Worm (Caenorhabditis elegans) whole organism, L1 larva: ENCODE data around the gene C07A12.18.

ENCODE experiments used
- C16A3.4 ChIP-seq: fragments of 150-350 bp; optimal IDR thresholded peaks from 2 replicates; lab custom pipeline; 2014; ENCODE audit warnings: missing biosample characterization, missing genetic modification characterization
- F16B12.6 ChIP-seq: fragments of 150-350 bp; optimal IDR thresholded peaks from 2 replicates; lab custom pipeline; 2014; ENCODE audit warnings: missing biosample characterization, missing genetic modification characterization
- Y116A8C.19 ChIP-seq: sonication (generic microtip); optimal IDR thresholded peaks from 2 replicates; lab custom pipeline; 2016; ENCODE audit warnings: missing compliant biosample characterization, missing genetic modification characterization, borderline replicate concordance
- aha-1 ChIP-seq: fragments of 150-350 bp; optimal IDR thresholded peaks from 2 replicates; lab custom pipeline; 2014; ENCODE audit warnings: missing biosample characterization, missing genetic modification characterization
- alr-1 ChIP-seq: fragments of 200-800 bp; sonication (Bioruptor generic); optimal IDR thresholded peaks from 2 replicates; lab custom pipeline; 2018; ENCODE audit warnings: borderline replicate concordance, mild to moderate bottlenecking, missing genetic modification characterization, missing compliant biosample characterization
- aly-2 ChIP-seq: fragments of 150-350 bp; optimal IDR thresholded peaks from 2 replicates; lab custom pipeline; 2014; ENCODE audit warnings: missing biosample characterization, missing genetic modification characterization
- blmp-1 ChIP-seq: fragments of 150-350 bp; optimal IDR thresholded peaks from 2 replicates; lab custom pipeline; 2014; ENCODE audit warnings: missing biosample characterization, missing genetic modification characterization
- ceh-63 ChIP-seq: fragments of 200-800 bp; sonication (Bioruptor generic); optimal IDR thresholded peaks from 2 replicates; lab custom pipeline; 2018; ENCODE audit warnings: mild to moderate bottlenecking, missing genetic modification characterization, missing compliant biosample characterization
- ceh-82 ChIP-seq, 3 experiments: fragments of 150-350 bp in 1 of 3; sonication (generic microtip) in 2 of 3; optimal IDR thresholded peaks; 2 replicates each; lab custom pipeline; 2014 to 2017; ENCODE audit warnings: missing biosample characterization in 3 of 3, missing genetic modification characterization in 3 of 3
- ceh-90 ChIP-seq: sonication (generic microtip); optimal IDR thresholded peaks from 2 replicates; lab custom pipeline; 2016; ENCODE audit warnings: missing genetic modification characterization, missing compliant biosample characterization
- ces-1 ChIP-seq: fragments of 150-350 bp; optimal IDR thresholded peaks from 2 replicates; lab custom pipeline; 2014; ENCODE audit warnings: missing biosample characterization, missing genetic modification reagents, missing genetic modification characterization
- dsc-1 ChIP-seq: sonication (generic microtip); optimal IDR thresholded peaks from 2 replicates; lab custom pipeline; 2016; ENCODE audit warnings: mild to moderate bottlenecking, missing genetic modification characterization, missing compliant biosample characterization
- egl-13 ChIP-seq: sonication (generic microtip); optimal IDR thresholded peaks from 2 replicates; lab custom pipeline; 2016; ENCODE audit warnings: missing genotype, missing genetic modification reagents, missing genetic modification characterization, missing compliant biosample characterization
- egl-27 ChIP-seq, 2 experiments: fragments of 150-350 bp in 1 of 2; sonication (generic microtip); optimal IDR thresholded peaks; 3 replicates each; lab custom pipeline; 2017 to 2018; ENCODE audit warnings: missing biosample characterization in 2 of 2, missing genetic modification characterization in 2 of 2, missing genetic modification reagents in 2 of 2
- ets-5 ChIP-seq: fragments of 200-800 bp; sonication (Bioruptor generic); IDR thresholded peaks from 2 replicates; pipeline ENCODE4 v1.3.6; 2022; ENCODE audit warnings: missing genetic modification characterization, missing compliant biosample characterization
- fkh-10 ChIP-seq: sonication (generic microtip); optimal IDR thresholded peaks from 2 replicates; lab custom pipeline; 2017; ENCODE audit warnings: missing biosample characterization, missing genetic modification reagents, missing genetic modification characterization
- hpl-2 ChIP-seq: fragments of 150-350 bp; optimal IDR thresholded peaks from 2 replicates; lab custom pipeline; 2014; ENCODE audit warnings: missing biosample characterization, missing genetic modification reagents, missing genetic modification characterization
- irx-1 ChIP-seq: sonication (generic microtip); optimal IDR thresholded peaks from 2 replicates; lab custom pipeline; 2016; ENCODE audit warnings: missing genetic modification characterization, missing compliant biosample characterization
- isw-1 ChIP-seq: fragments of 200-800 bp; sonication (Bioruptor generic); IDR thresholded peaks from 2 replicates; pipeline ENCODE4 v1.3.6; 2022; ENCODE audit warnings: missing genetic modification characterization, missing compliant biosample characterization
- lin-13 ChIP-seq: fragments of 150-350 bp; optimal IDR thresholded peaks from 2 replicates; lab custom pipeline; 2014; ENCODE audit warnings: missing biosample characterization, missing genetic modification reagents, missing genetic modification characterization
- lin-14 ChIP-seq: fragments of 200-800 bp; sonication (Bioruptor generic); optimal IDR thresholded peaks from 2 replicates; lab custom pipeline; 2018; ENCODE audit warnings: mild to moderate bottlenecking, missing genetic modification characterization, moderate library complexity, missing compliant biosample characterization
- lin-39 ChIP-seq: fragments of 150-350 bp; optimal IDR thresholded peaks from 2 replicates; lab custom pipeline; 2014; ENCODE audit warnings: missing biosample characterization, missing genetic modification reagents, missing genetic modification characterization
- lir-3 ChIP-seq: sonication (generic microtip); optimal IDR thresholded peaks from 2 replicates; lab custom pipeline; 2016; ENCODE audit warnings: mild to moderate bottlenecking, missing genetic modification characterization, moderate library complexity, missing compliant biosample characterization; ENCODE audit not compliant: poor library complexity
- lsy-2 ChIP-seq, 2 experiments: fragments of 150-350 bp; optimal IDR thresholded peaks; 2 replicates each; lab custom pipeline; 2014; ENCODE audit warnings: missing biosample characterization in 2 of 2, missing genetic modification characterization in 2 of 2
- mab-9 ChIP-seq: fragments of 200-800 bp; sonication (Bioruptor generic); IDR thresholded peaks from 2 replicates; pipeline ENCODE4 v1.3.6; 2022; ENCODE audit warnings: missing genetic modification reagents, missing genetic modification characterization, missing compliant biosample characterization
- mdl-1 ChIP-seq, 2 experiments: fragments of 150-350 bp; optimal IDR thresholded peaks; 2 replicates each; lab custom pipeline; 2014 to 2017; ENCODE audit warnings: missing biosample characterization in 2 of 2, missing genetic modification characterization in 2 of 2, inconsistent platforms in 1 of 2
- nhr-11 ChIP-seq: fragments of 150-350 bp; optimal IDR thresholded peaks from 2 replicates; lab custom pipeline; 2014; ENCODE audit warnings: missing biosample characterization, missing genetic modification characterization
- nhr-20 ChIP-seq: sonication (generic microtip); optimal IDR thresholded peaks from 2 replicates; lab custom pipeline; 2016; ENCODE audit warnings: mild to moderate bottlenecking, missing genetic modification characterization, missing compliant biosample characterization
- nhr-47 ChIP-seq: sonication (generic microtip); optimal IDR thresholded peaks from 2 replicates; lab custom pipeline; 2016; ENCODE audit warnings: mild to moderate bottlenecking, missing genetic modification characterization, moderate library complexity, missing compliant biosample characterization
- nhr-71 ChIP-seq: sonication (generic microtip); optimal IDR thresholded peaks from 2 replicates; lab custom pipeline; 2016; ENCODE audit warnings: mild to moderate bottlenecking, missing genetic modification characterization, moderate library complexity, missing compliant biosample characterization
- nhr-77 ChIP-seq: fragments of 150-350 bp; optimal IDR thresholded peaks from 2 replicates; lab custom pipeline; 2014; ENCODE audit warnings: missing biosample characterization, missing genetic modification characterization
- nhr-85 ChIP-seq: sonication (generic microtip); peaks from one replicate; lab custom pipeline; 2016; ENCODE audit warnings: missing genetic modification characterization, inconsistent platforms, missing compliant biosample characterization
- nhr-90 ChIP-seq: sonication (generic microtip); optimal IDR thresholded peaks from 2 replicates; lab custom pipeline; 2016; ENCODE audit warnings: mild to moderate bottlenecking, missing genetic modification characterization, missing compliant biosample characterization; ENCODE audit not compliant: poor library complexity
- pax-3 ChIP-seq: fragments of 200-800 bp; sonication (Bioruptor generic); optimal IDR thresholded peaks from 2 replicates; lab custom pipeline; 2018; ENCODE audit warnings: mild to moderate bottlenecking, missing genetic modification characterization, moderate library complexity, missing compliant biosample characterization
- rnt-1 ChIP-seq: sonication (generic microtip); optimal IDR thresholded peaks from 2 replicates; lab custom pipeline; 2016; ENCODE audit warnings: mild to moderate bottlenecking, missing genetic modification characterization, moderate library complexity, missing compliant biosample characterization
- snu-23 ChIP-seq: sonication (generic microtip); optimal IDR thresholded peaks from 2 replicates; lab custom pipeline; 2016; ENCODE audit warnings: missing genetic modification characterization, missing compliant biosample characterization
- sox-4 ChIP-seq: sonication (generic microtip); optimal IDR thresholded peaks from 2 replicates; lab custom pipeline; 2016; ENCODE audit warnings: missing genetic modification characterization, missing compliant biosample characterization
- sptf-1 ChIP-seq: fragments of 150-350 bp; optimal IDR thresholded peaks from 2 replicates; lab custom pipeline; 2014; ENCODE audit warnings: missing biosample characterization, missing genetic modification characterization
- sup-37 ChIP-seq: fragments of 200-800 bp; sonication (Bioruptor generic); optimal IDR thresholded peaks from 2 replicates; lab custom pipeline; 2018; ENCODE audit warnings: mild to moderate bottlenecking, missing genetic modification characterization, missing compliant biosample characterization
- swsn-7 ChIP-seq: sonication (generic microtip); optimal IDR thresholded peaks from 2 replicates; lab custom pipeline; 2016; ENCODE audit warnings: missing genetic modification characterization, missing compliant biosample characterization
- tbx-2 ChIP-seq: sonication (generic microtip); optimal IDR thresholded peaks from 2 replicates; lab custom pipeline; 2016; ENCODE audit warnings: missing genetic modification characterization, missing compliant biosample characterization
- tlp-1 ChIP-seq: fragments of 150-350 bp; optimal IDR thresholded peaks from 2 replicates; lab custom pipeline; 2014; ENCODE audit warnings: missing biosample characterization, missing genetic modification characterization
- unc-130 ChIP-seq: fragments of 150-350 bp; optimal IDR thresholded peaks from 2 replicates; lab custom pipeline; 2017; ENCODE audit warnings: missing biosample characterization, missing genetic modification characterization, inconsistent platforms
- unc-30 ChIP-seq: sonication (generic microtip); optimal IDR thresholded peaks from 2 replicates; lab custom pipeline; 2017; ENCODE audit warnings: missing biosample characterization, missing genetic modification characterization
- unc-62 ChIP-seq: fragments of 150-350 bp; optimal IDR thresholded peaks from 2 replicates; lab custom pipeline; 2014; ENCODE audit warnings: missing biosample characterization, missing genetic modification reagents, missing genetic modification characterization
- unc-86 ChIP-seq: sonication (generic microtip); optimal IDR thresholded peaks from 2 replicates; lab custom pipeline; 2016; ENCODE audit warnings: missing genetic modification characterization, missing compliant biosample characterization
- unc-98 ChIP-seq: fragments of 200-800 bp; sonication (Bioruptor generic); IDR thresholded peaks from 2 replicates; pipeline ENCODE4 v1.3.6; 2022; ENCODE audit warnings: missing genetic modification characterization, missing compliant biosample characterization
- xbp-1 ChIP-seq: sonication (generic microtip); optimal IDR thresholded peaks from 2 replicates; lab custom pipeline; 2016; ENCODE audit warnings: missing genetic modification characterization, missing compliant biosample characterization
- zag-1 ChIP-seq: fragments of 150-350 bp; optimal IDR thresholded peaks from 2 replicates; lab custom pipeline; 2014; ENCODE audit warnings: missing biosample characterization, missing genetic modification characterization
- zip-4 ChIP-seq: fragments of 200-800 bp; sonication (Bioruptor generic); optimal IDR thresholded peaks from 2 replicates; lab custom pipeline; 2018; ENCODE audit warnings: mild to moderate bottlenecking, missing genetic modification characterization, moderate library complexity, missing compliant biosample characterization
- ztf-11 ChIP-seq, 2 experiments: sonication (generic microtip); optimal IDR thresholded peaks; 2 replicates each; lab custom pipeline; 2016 to 2017; ENCODE audit warnings: missing genetic modification characterization in 2 of 2, missing biosample characterization in 1 of 2, missing compliant biosample characterization in 1 of 2
- ztf-4 ChIP-seq: fragments of 150-350 bp; optimal IDR thresholded peaks from 2 replicates; lab custom pipeline; 2014; ENCODE audit warnings: missing biosample characterization, missing genetic modification characterization

Gene C07A12.18

DNA sequence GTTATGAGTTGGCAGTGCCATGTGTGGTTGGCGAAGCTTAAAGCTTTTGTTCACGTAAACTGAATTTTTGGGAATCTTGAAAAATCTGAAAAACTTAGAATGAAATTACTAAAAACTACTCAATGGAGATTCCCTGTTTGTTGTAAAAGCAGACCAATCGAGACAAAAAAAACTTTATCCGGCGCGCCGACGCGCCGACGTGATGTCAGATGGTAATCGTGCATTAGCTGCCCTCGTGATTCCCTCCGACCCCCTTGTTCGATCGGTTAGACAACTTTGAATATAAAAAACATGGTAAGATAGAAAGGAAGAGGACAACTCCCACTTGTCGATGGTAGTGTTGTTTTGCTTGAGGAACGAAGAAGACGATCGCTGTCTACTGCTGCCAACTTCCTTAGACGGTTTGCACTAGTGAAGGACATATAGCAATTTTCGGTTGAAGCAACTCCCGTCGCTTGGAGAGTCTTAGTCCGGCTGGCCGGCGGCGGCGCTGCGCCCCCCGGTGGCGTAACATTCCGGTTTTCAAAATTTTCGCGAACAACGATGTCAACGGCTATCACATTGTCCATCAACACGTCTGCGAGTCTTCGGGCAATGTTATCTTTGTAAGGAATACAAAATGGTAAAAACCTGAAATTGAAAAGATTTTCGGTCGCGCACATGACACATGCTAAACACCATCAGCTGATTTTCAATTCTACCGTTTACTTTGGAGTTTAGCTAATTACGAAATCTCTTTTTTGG, at the start of gene C07A12.18:
Gene C07A12.18, minus strand, starts transcription at position 51 of the 744 bp plus-strand sequence.
- TF ChIP-seq ets-5 (no peak), lir-3 (tag; lab: Kevin White, UChicago) (no peak), fkh-10 (GFP tag; lab: Kevin White, UChicago) (no peak), ces-1 (GFP tag; lab: Kevin White, UChicago) (no peak), hpl-2 (GFP tag; lab: Kevin White, UChicago) (no peak), Y116A8C.19 (tag; lab: Kevin White, UChicago) (no peak), blmp-1 (tag; lab: Kevin White, UChicago) (peak; percentile 41), nhr-20 (tag; lab: Kevin White, UChicago) (peak; percentile 27), unc-62 (GFP tag; lab: Kevin White, UChicago) (no peak), nhr-90 (tag; lab: Kevin White, UChicago) (no peak), ceh-90 (tag; lab: Kevin White, UChicago) (no peak), tlp-1 (tag; lab: Kevin White, UChicago) (no peak), sox-4 (tag; lab: Kevin White, UChicago) (no peak), rnt-1 (tag; lab: Kevin White, UChicago) (no peak), unc-98 (GFP tag; lab: Robert Waterston, UW) (no peak), nhr-85 (tag; lab: Kevin White, UChicago) (peak; percentile 85), nhr-47 (no peak), aly-2 (tag; lab: Kevin White, UChicago) (no peak), lsy-2 (tag; optimal IDR thresholded peaks at IDR 0.05; lab: Kevin White, UChicago) (no peak), swsn-7 (tag; lab: Kevin White, UChicago) (no peak), zip-4 (GFP tag; lab: Kevin White, UChicago) (no peak), ceh-63 (GFP tag; lab: Kevin White, UChicago) (no peak), ztf-4 (tag; lab: Kevin White, UChicago) (no peak), mab-9 (GFP tag; lab: Robert Waterston, UW) (no peak), aha-1 (tag; lab: Kevin White, UChicago) (no peak), snu-23 (GFP tag; lab: Kevin White, UChicago) (peak; percentile 17), irx-1 (tag; lab: Kevin White, UChicago) (no peak), F16B12.6 (no peak), unc-30 (tag; lab: Kevin White, UChicago) (no peak), ceh-82 (tag; optimal IDR thresholded peaks at IDR 0.05; lab: Kevin White, UChicago) (no peak), isw-1 (GFP tag; lab: Robert Waterston, UW) (no peak), unc-130 (no peak), C16A3.4 (tag; lab: Kevin White, UChicago) (no peak), lin-13 (no peak), ztf-11 (tag; optimal IDR thresholded peaks at IDR 0.05; lab: Kevin White, UChicago) (no peak), xbp-1 (tag; lab: Kevin White, UChicago) (peak; percentile 15), nhr-71 (tag; lab: Kevin White, UChicago) (peak; percentile 23), egl-13 (no peak), tbx-2 (no peak), dsc-1 (tag; lab: Kevin White, UChicago) (no peak), unc-86 (tag; lab: Kevin White, UChicago) (no peak), pax-3 (tag; lab: Kevin White, UChicago) (no peak), alr-1 (tag; lab: Kevin White, UChicago) (no peak), nhr-11 (tag; lab: Kevin White, UChicago) (no peak), lin-14 (GFP tag; lab: Kevin White, UChicago) (peak; percentile 68), nhr-77 (tag; lab: Kevin White, UChicago) (no peak), lin-39 (no peak), sup-37 (GFP tag; lab: Kevin White, UChicago) (no peak), sptf-1 (tag; lab: Kevin White, UChicago) (no peak), zag-1 (tag; lab: Kevin White, UChicago) (no peak), mdl-1 (tag; optimal IDR thresholded peaks at IDR 0.05; lab: Kevin White, UChicago) (peak in 1 of 2 experiments; percentile 26), egl-27 (tag; optimal IDR thresholded peaks at IDR 0.05; lab: Kevin White, UChicago) (no peak)
